Fruit fly (Drosophila melanogaster) whole organism: ENCODE measurements around the gene Osi5.

Source experiments
- Dll ChIP-seq: fragments of >200 bp; optimal IDR thresholded peaks from 2 replicates; lab custom pipeline; 2017
- EcR ChIP-seq, 2 experiments: fragments of >200 bp; optimal IDR thresholded peaks; 2 replicates each; lab custom pipeline; 2017; ENCODE audit warnings: missing biosample characterization in 2 of 2, missing genetic modification characterization in 2 of 2, missing genetic modification reagents in 2 of 2
- pan ChIP-seq: fragments of >200 bp; optimal IDR thresholded peaks from 2 replicates; lab custom pipeline; 2017
- usp ChIP-seq: fragments of >200 bp; optimal IDR thresholded peaks from 2 replicates; lab custom pipeline; 2017; ENCODE audit warnings: missing biosample characterization, missing genetic modification characterization, mixed read lengths

dm6 chr3R:6222119-6222518, 5.2 kb upstream of the Osi5 start:
- TF ChIP-seq usp (no peak), Dll (lab: Kevin White, UChicago) (no peak), EcR (GFP tag; optimal IDR thresholded peaks at IDR 0.05; lab: Kevin White, UChicago) (no peak), pan (lab: Kevin White, UChicago) (no peak)
